Fruit fly (Drosophila melanogaster) whole organism, embryonic: Measurements from ENCODE around the gene CG9667.

ENCODE experiments used
- Atf3 ChIP-seq: fragments of 200-800 bp; sonication (Bioruptor generic); optimal IDR thresholded peaks from 3 replicates; lab custom pipeline; 2016; ENCODE audit warnings: missing biosample characterization, missing genetic modification characterization
- Blimp-1 ChIP-seq: fragments of 200-800 bp; sonication (Bioruptor generic); optimal IDR thresholded peaks from 3 replicates; lab custom pipeline; 2018; ENCODE audit warnings: missing biosample characterization, missing genetic modification characterization, mild to moderate bottlenecking, moderate library complexity, missing genetic modification reagents
- CG10147 ChIP-seq: fragments of 200-800 bp; sonication (Bioruptor generic); optimal IDR thresholded peaks from 2 replicates; lab custom pipeline; 2019; ENCODE audit warnings: missing biosample characterization, mild to moderate bottlenecking, missing genetic modification characterization, moderate library complexity
- CG10462 ChIP-seq: fragments of 200-800 bp; sonication (Bioruptor generic); optimal IDR thresholded peaks from 2 replicates; lab custom pipeline; 2016; ENCODE audit warnings: missing biosample characterization, missing genetic modification characterization
- CG11398 ChIP-seq: fragments of 200-800 bp; sonication (Bioruptor generic); optimal IDR thresholded peaks from 2 replicates; lab custom pipeline; 2016; ENCODE audit warnings: missing biosample characterization, missing genetic modification characterization
- CG12769 ChIP-seq: fragments of 200-800 bp; sonication (Bioruptor generic); optimal IDR thresholded peaks from 2 replicates; lab custom pipeline; 2019; ENCODE audit warnings: missing biosample characterization, mild to moderate bottlenecking, missing genetic modification characterization, moderate library complexity
- CG13296 ChIP-seq: fragments of 200-800 bp; sonication (Bioruptor generic); optimal IDR thresholded peaks from 3 replicates; lab custom pipeline; 2018; ENCODE audit warnings: missing biosample characterization, mild to moderate bottlenecking, missing genetic modification characterization
- CG15269 ChIP-seq: fragments of 200-800 bp; sonication (Bioruptor generic); optimal IDR thresholded peaks from 2 replicates; lab custom pipeline; 2018; ENCODE audit warnings: missing biosample characterization, mild to moderate bottlenecking, missing genetic modification characterization, moderate library complexity
- CG16779 ChIP-seq: fragments of 200-800 bp; sonication (Bioruptor generic); IDR thresholded peaks from 2 replicates; pipeline ENCODE4 v1.3.6; 2022; ENCODE audit warnings: missing biosample characterization, missing genetic modification characterization
- CG17385 ChIP-seq: fragments of 200-800 bp; sonication (Bioruptor generic); optimal IDR thresholded peaks from 3 replicates; lab custom pipeline; 2018; ENCODE audit warnings: missing biosample characterization, mild to moderate bottlenecking, missing genetic modification characterization
- CG17829 ChIP-seq: fragments of 200-800 bp; optimal IDR thresholded peaks from 2 replicates; lab custom pipeline; 2019; ENCODE audit warnings: missing biosample characterization, mild to moderate bottlenecking, missing genetic modification characterization, moderate library complexity
- CG2120 ChIP-seq: fragments of 200-800 bp; sonication (Bioruptor generic); optimal IDR thresholded peaks from 3 replicates; lab custom pipeline; 2016; ENCODE audit warnings: missing biosample characterization, missing genetic modification characterization
- CG2129 ChIP-seq: fragments of 200-800 bp; sonication (Bioruptor generic); IDR thresholded peaks from 2 replicates; pipeline ENCODE4 v1.3.6; 2022; ENCODE audit warnings: missing biosample characterization, missing genetic modification characterization; ENCODE audit not compliant: partially characterized antibody
- CG42726 ChIP-seq: fragments of 200-800 bp; sonication (Bioruptor generic); IDR thresholded peaks from 2 replicates; pipeline ENCODE4 v1.3.6; 2022; ENCODE audit warnings: missing biosample characterization, missing genetic modification characterization; ENCODE audit not compliant: partially characterized antibody
- CG4707 ChIP-seq: fragments of 200-800 bp; sonication (Bioruptor generic); optimal IDR thresholded peaks from 2 replicates; lab custom pipeline; 2018; ENCODE audit warnings: missing biosample characterization, mild to moderate bottlenecking, missing genetic modification characterization, moderate library complexity
- CG8924 ChIP-seq: fragments of 200-800 bp; optimal IDR thresholded peaks from 3 replicates; lab custom pipeline; 2019; ENCODE audit warnings: missing biosample characterization, mild to moderate bottlenecking, missing genetic modification characterization, moderate library complexity
- CoRest ChIP-seq: fragments of 200-800 bp; sonication (Bioruptor generic); optimal IDR thresholded peaks from 3 replicates; lab custom pipeline; 2018; ENCODE audit warnings: missing biosample characterization, mild to moderate bottlenecking, missing genetic modification characterization, moderate library complexity
- D19A ChIP-seq: fragments of 200-800 bp; optimal IDR thresholded peaks from 3 replicates; lab custom pipeline; 2019; ENCODE audit warnings: missing biosample characterization, mild to moderate bottlenecking, missing genetic modification characterization, moderate library complexity
- Deaf1 ChIP-seq: fragments of 200-800 bp; optimal IDR thresholded peaks from 3 replicates; lab custom pipeline; 2019; ENCODE audit warnings: missing biosample characterization, mild to moderate bottlenecking, missing genetic modification characterization, moderate library complexity
- Dp ChIP-seq: fragments of 200-800 bp; sonication (Bioruptor generic); optimal IDR thresholded peaks from 2 replicates; lab custom pipeline; 2018; ENCODE audit warnings: missing biosample characterization, mild to moderate bottlenecking, missing genetic modification characterization, moderate library complexity
- ERR ChIP-seq: fragments of 200-800 bp; sonication (Bioruptor generic); optimal IDR thresholded peaks from 2 replicates; lab custom pipeline; 2016; ENCODE audit warnings: missing biosample characterization, missing genetic modification characterization
- Elba2 ChIP-seq: fragments of 200-800 bp; sonication (Bioruptor generic); optimal IDR thresholded peaks from 3 replicates; lab custom pipeline; 2016; ENCODE audit warnings: missing biosample characterization, missing genetic modification characterization
- Fer3 ChIP-seq: fragments of 200-800 bp; sonication (Bioruptor generic); optimal IDR thresholded peaks from 2 replicates; lab custom pipeline; 2018; ENCODE audit warnings: missing biosample characterization, mild to moderate bottlenecking, missing genetic modification characterization, moderate library complexity
- Hr78 ChIP-seq, 2 experiments: fragments of 200-800 bp in 1 of 2; fragments of >200 bp in 1 of 2; sonication (Bioruptor generic) in 1 of 2; optimal IDR thresholded peaks; 2 replicates each; lab custom pipeline; 2017 to 2019; ENCODE audit warnings: missing biosample characterization in 2 of 2, missing genetic modification characterization in 2 of 2, mild to moderate bottlenecking in 1 of 2, moderate library complexity in 1 of 2
- Med ChIP-seq: fragments of 200-800 bp; sonication (Bioruptor generic); peaks from one replicate; lab custom pipeline; 2016; ENCODE audit warnings: missing biosample characterization, missing genetic modification characterization, mild to moderate bottlenecking, inconsistent platforms, moderate library complexity
- Pdp1 ChIP-seq, 2 experiments: fragments of 200-800 bp; sonication (Bioruptor generic); optimal IDR thresholded peaks; 3 replicates each; lab custom pipeline; 2016; ENCODE audit warnings: missing biosample characterization in 2 of 2, missing genetic modification characterization in 2 of 2, mild to moderate bottlenecking in 1 of 2, moderate library complexity in 1 of 2
- Poxn ChIP-seq: fragments of 200-800 bp; sonication (Bioruptor generic); IDR thresholded peaks from 2 replicates; pipeline ENCODE4 v1.3.6; 2022; ENCODE audit warnings: missing biosample characterization, missing genetic modification characterization
- Xbp1 ChIP-seq: fragments of 200-800 bp; sonication (Bioruptor generic); optimal IDR thresholded peaks from 3 replicates; lab custom pipeline; 2016; ENCODE audit warnings: missing biosample characterization, mild to moderate bottlenecking, missing genetic modification characterization
- YL-1 ChIP-seq: fragments of 200-800 bp; sonication (Bioruptor generic); optimal IDR thresholded peaks from 3 replicates; lab custom pipeline; 2017; ENCODE audit warnings: missing biosample characterization, mild to moderate bottlenecking, missing genetic modification characterization
- ase ChIP-seq: fragments of 200-800 bp; sonication (Bioruptor generic); IDR thresholded peaks from 3 replicates; pipeline ENCODE4 v1.3.6; 2022; ENCODE audit warnings: missing biosample characterization, missing genetic modification characterization
- bcd ChIP-seq: fragments of 200-800 bp; sonication (Bioruptor generic); optimal IDR thresholded peaks from 2 replicates; lab custom pipeline; 2017; ENCODE audit warnings: missing biosample characterization, mild to moderate bottlenecking, missing genetic modification characterization
- bsh ChIP-seq, 2 experiments: fragments of 200-800 bp; sonication (Bioruptor generic); optimal IDR thresholded peaks; 2 replicates each; lab custom pipeline; 2017 to 2018; ENCODE audit warnings: mild to moderate bottlenecking in 2 of 2, missing biosample characterization in 2 of 2, missing genetic modification characterization in 2 of 2, moderate library complexity in 1 of 2
- caup ChIP-seq: fragments of 200-800 bp; sonication (Bioruptor generic); optimal IDR thresholded peaks from 3 replicates; lab custom pipeline; 2017; ENCODE audit warnings: missing biosample characterization, mild to moderate bottlenecking, missing genetic modification characterization, moderate library complexity; ENCODE audit not compliant: severe bottlenecking
- cg ChIP-seq: fragments of 200-800 bp; sonication (Bioruptor generic); optimal IDR thresholded peaks from 3 replicates; lab custom pipeline; 2019; ENCODE audit warnings: missing biosample characterization, mild to moderate bottlenecking, missing genetic modification characterization, moderate library complexity
- gro ChIP-seq: fragments of 200-800 bp; sonication (Bioruptor generic); optimal IDR thresholded peaks from 2 replicates; lab custom pipeline; 2016; ENCODE audit warnings: missing biosample characterization, missing genetic modification characterization
- ham ChIP-seq: fragments of 200-800 bp; sonication (Bioruptor generic); IDR thresholded peaks from 2 replicates; pipeline ENCODE4 v1.3.6; 2022; ENCODE audit warnings: missing biosample characterization, missing genetic modification characterization
- kay ChIP-seq: fragments of 200-800 bp; sonication (Bioruptor generic); optimal IDR thresholded peaks from 2 replicates; lab custom pipeline; 2016; ENCODE audit warnings: missing biosample characterization, missing genetic modification characterization
- lilli ChIP-seq: fragments of 200-800 bp; sonication (Bioruptor generic); optimal IDR thresholded peaks from 3 replicates; lab custom pipeline; 2016; ENCODE audit warnings: missing biosample characterization, missing genetic modification characterization
- odd ChIP-seq: fragments of 200-800 bp; sonication (Bioruptor generic); optimal IDR thresholded peaks from 2 replicates; lab custom pipeline; 2017; ENCODE audit warnings: missing biosample characterization, mild to moderate bottlenecking, missing genetic modification characterization
- pho ChIP-seq: fragments of 200-800 bp; sonication (Bioruptor generic); optimal IDR thresholded peaks from 2 replicates; lab custom pipeline; 2016; ENCODE audit warnings: missing biosample characterization, missing genetic modification characterization
- pros ChIP-seq: fragments of 200-800 bp; sonication (Bioruptor generic); optimal IDR thresholded peaks from 3 replicates; lab custom pipeline; 2019; ENCODE audit warnings: missing biosample characterization, mild to moderate bottlenecking, missing genetic modification characterization, moderate library complexity
- psq ChIP-seq: fragments of 200-800 bp; sonication (Bioruptor generic); optimal IDR thresholded peaks from 2 replicates; lab custom pipeline; 2017; ENCODE audit warnings: missing biosample characterization, missing genetic modification characterization
- row ChIP-seq: fragments of 200-800 bp; sonication (Bioruptor generic); IDR thresholded peaks from 3 replicates; pipeline ENCODE4 v1.3.6; 2022; ENCODE audit warnings: missing biosample characterization, missing genetic modification characterization
- run ChIP-seq: fragments of 200-800 bp; sonication (Bioruptor generic); optimal IDR thresholded peaks from 3 replicates; lab custom pipeline; 2018; ENCODE audit warnings: missing biosample characterization, mild to moderate bottlenecking, missing genetic modification characterization
- tin ChIP-seq: fragments of 200-800 bp; sonication (Bioruptor generic); optimal IDR thresholded peaks from 3 replicates; lab custom pipeline; 2016; ENCODE audit warnings: missing biosample characterization, missing genetic modification characterization
- tll ChIP-seq, 2 experiments: fragments of 200-800 bp in 1 of 2; fragments of >200 bp in 1 of 2; sonication (Bioruptor generic) in 1 of 2; optimal IDR thresholded peaks; 2 replicates each; lab custom pipeline; 2017 to 2019; ENCODE audit warnings: missing biosample characterization in 2 of 2, missing genetic modification characterization in 2 of 2, mild to moderate bottlenecking in 1 of 2, moderate library complexity in 1 of 2
- toy ChIP-seq: fragments of 200-800 bp; sonication (Bioruptor generic); IDR thresholded peaks from 2 replicates; pipeline ENCODE4 v1.3.6; 2022; ENCODE audit warnings: missing biosample characterization, missing genetic modification characterization
- twi ChIP-seq: fragments of 200-800 bp; optimal IDR thresholded peaks from 2 replicates; lab custom pipeline; 2019; ENCODE audit warnings: missing biosample characterization, mild to moderate bottlenecking, missing genetic modification characterization, moderate library complexity

Gene CG9667

DNA sequence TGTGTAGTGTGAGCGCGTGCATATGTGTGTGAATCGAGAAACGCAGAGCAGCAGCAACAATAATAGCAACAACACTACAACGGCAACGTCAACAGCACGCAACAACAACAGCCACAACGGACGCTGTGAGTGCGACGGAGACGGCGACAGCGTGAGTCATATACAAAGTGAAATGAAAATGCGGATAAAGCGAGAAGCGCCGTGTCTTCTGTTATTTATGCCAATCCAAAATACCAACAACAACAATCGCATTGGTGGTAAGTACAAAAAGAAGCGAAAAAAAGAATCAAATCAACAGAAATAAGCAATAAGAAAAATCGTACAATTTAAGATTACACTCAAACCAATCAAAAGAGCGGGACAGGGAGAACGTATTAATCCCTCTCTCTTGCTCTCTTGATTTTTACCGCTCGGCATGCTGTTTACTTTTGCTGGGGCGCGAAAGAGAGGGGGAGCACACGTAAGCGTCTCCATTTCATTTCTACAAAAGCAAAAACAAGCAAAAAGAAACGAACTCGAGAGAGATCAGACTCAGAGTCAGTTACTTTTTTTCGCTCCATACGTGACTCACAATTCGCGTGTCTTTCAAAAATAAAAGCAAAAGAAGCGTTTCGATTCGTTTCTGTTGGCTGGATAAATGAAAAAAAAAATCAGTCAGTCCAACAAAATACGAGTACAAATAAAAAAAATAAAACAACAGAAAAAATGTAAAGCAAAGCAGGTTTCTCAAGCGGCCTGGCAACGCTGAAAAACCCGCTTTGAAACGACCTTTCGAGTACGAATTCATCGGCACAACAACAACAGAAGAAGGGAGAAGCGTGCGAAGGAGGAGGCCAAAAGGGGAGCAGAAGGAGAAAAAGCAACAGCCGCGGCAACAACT lies 20.1 kb downstream of the CG9667 start (continued):
- TF ChIP-seq CG42726 (GFP tag; lab: Robert Waterston, UW), result no peak
- TF ChIP-seq pros, result peak; percentile 69
- TF ChIP-seq Pdp1 (GFP tag; optimal IDR thresholded peaks at IDR 0.05; lab: Kevin White, UChicago), result peak in 1 of 2 experiments; percentile 87
- TF ChIP-seq YL-1 (GFP tag; lab: Kevin White, UChicago), result peak; percentile 26
- no peak for TF ChIP-seq CoRest
- no peak for TF ChIP-seq row (GFP tag; lab: Robert Waterston, UW)
- peak; percentile 11 for TF ChIP-seq twi (tag; lab: Kevin White, UChicago)
- peak in 1 of 2 experiments; percentile 100 for TF ChIP-seq bsh (GFP tag; optimal IDR thresholded peaks at IDR 0.05; lab: Kevin White, UChicago)
- no peak for TF ChIP-seq Deaf1 (tag; lab: Kevin White, UChicago)
- TF ChIP-seq Elba2, result peak; percentile 14
- peak; percentile 21 for TF ChIP-seq CG8924 (tag; lab: Kevin White, UChicago)
- peak; percentile 3 for TF ChIP-seq lilli
- peak; percentile 18 for TF ChIP-seq CG17829
- TF ChIP-seq Atf3 (GFP tag; lab: Kevin White, UChicago), result peak; percentile 10
- TF ChIP-seq Hr78 (GFP tag; optimal IDR thresholded peaks at IDR 0.05; lab: Kevin White, UChicago), result peak in 1 of 2 experiments; percentile 27
- peak; percentile 12 for TF ChIP-seq bcd
- TF ChIP-seq CG17385, result peak; percentile 42
- no peak for TF ChIP-seq CG2129 (GFP tag; lab: Robert Waterston, UW)
- peak; percentile 15 to 66 for TF ChIP-seq tll (GFP tag; optimal IDR thresholded peaks at IDR 0.05; lab: Kevin White, UChicago)
- no peak for TF ChIP-seq ham
- TF ChIP-seq Poxn, result no peak
- peak; percentile 99 for TF ChIP-seq kay (GFP tag; lab: Kevin White, UChicago)
- peak; percentile 22 for TF ChIP-seq Xbp1 (GFP tag; lab: Kevin White, UChicago)
- TF ChIP-seq toy, result no peak
- TF ChIP-seq CG11398 (GFP tag; lab: Kevin White, UChicago), result peak; percentile 41
- peak; percentile 87 for TF ChIP-seq cg (GFP tag; lab: Kevin White, UChicago)
- no peak for TF ChIP-seq pho (GFP tag; lab: Kevin White, UChicago)
- peak; percentile 25 for TF ChIP-seq Blimp-1 (GFP tag; lab: Kevin White, UChicago)
- peak; percentile 90 for TF ChIP-seq psq (GFP tag; lab: Kevin White, UChicago)

DNA sequence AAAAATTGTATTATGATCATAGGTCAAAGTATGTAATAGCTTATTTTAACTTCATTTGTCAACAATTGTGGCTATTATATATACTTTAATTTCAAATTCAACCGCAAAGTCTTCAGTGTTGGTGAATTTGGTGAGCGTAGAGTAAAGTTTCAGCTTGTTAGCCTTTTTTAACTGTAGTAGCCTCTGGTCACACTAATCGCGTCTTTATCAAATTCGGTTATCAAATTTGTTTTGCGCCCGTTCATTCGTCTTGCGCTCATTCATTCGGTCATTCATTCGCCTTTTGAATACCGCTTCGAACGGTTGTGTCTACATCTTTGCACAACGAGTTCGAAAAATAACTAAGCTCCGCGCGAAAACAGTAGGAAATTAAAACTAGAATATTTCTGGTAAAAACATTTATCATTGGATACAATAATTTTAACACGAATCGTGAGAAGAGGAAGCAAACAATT lies 21.0 kb downstream of the CG9667 start, which contains the start of gene puc:
Gene puc (plus strand): TSS at position 245 of the 455 bp plus-strand sequence.
- peak; percentile 51 for TF ChIP-seq Fer3
- TF ChIP-seq psq (GFP tag; lab: Kevin White, UChicago), result peak; percentile 93
- TF ChIP-seq CG16779 (GFP tag; lab: Robert Waterston, UW), result no peak
- TF ChIP-seq gro, result peak; percentile 76
- peak; percentile 15 for TF ChIP-seq tin (GFP tag; lab: Kevin White, UChicago)
- peak; percentile 32 for TF ChIP-seq Xbp1 (GFP tag; lab: Kevin White, UChicago)
- TF ChIP-seq CG4707 (GFP tag; lab: Kevin White, UChicago), result peak; percentile 45
- TF ChIP-seq ERR (GFP tag; lab: Kevin White, UChicago), result peak; percentile 32
- peak; percentile 22 for TF ChIP-seq odd
- peak; percentile 95 for TF ChIP-seq Med (GFP tag; lab: Kevin White, UChicago)
- peak; percentile 25 for TF ChIP-seq CG10147 (GFP tag; lab: Kevin White, UChicago)
- TF ChIP-seq caup (GFP tag; lab: Kevin White, UChicago), result peak; percentile 68
- TF ChIP-seq CG10462 (GFP tag; lab: Kevin White, UChicago), result no peak
- TF ChIP-seq CG15269, result peak; percentile 40
- peak; percentile 77 for TF ChIP-seq Dp (GFP tag; lab: Kevin White, UChicago)
- no peak for TF ChIP-seq ase (GFP tag; lab: Robert Waterston, UW)
- peak; percentile 49 for TF ChIP-seq CG12769 (tag; lab: Kevin White, UChicago)
- TF ChIP-seq run (tag; lab: Kevin White, UChicago), result no peak
- peak; percentile 47 for TF ChIP-seq D19A (tag; lab: Kevin White, UChicago)
- peak; percentile 44 for TF ChIP-seq CG13296 (GFP tag; lab: Kevin White, UChicago)
- TF ChIP-seq CG2120 (GFP tag; lab: Kevin White, UChicago), result peak; percentile 30
